Fruit fly (Drosophila melanogaster): ENCODE measurements around the gene for.

for gene

dm6 chr2L:3648173-3648972 lies 8.4 kb downstream of the for start (continued):
- peak; percentile 21 for TF ChIP-seq CG17385 (GFP tag; optimal IDR thresholded peaks at IDR 0.05)
- TF ChIP-seq CG10321 (GFP tag; IDR thresholded peaks at IDR 0.05) = no peak
- peak; percentile 78 for TF ChIP-seq CG34224 (GFP tag; IDR thresholded peaks at IDR 0.05; ENCODE audit: partially characterized antibody)
- TF ChIP-seq HmgZ (tag; optimal IDR thresholded peaks at IDR 0.05) = no peak
- TF ChIP-seq CG12942 (GFP tag; optimal IDR thresholded peaks at IDR 0.05) = no peak
- peak; percentile 38; the same call in 1 of the 2 replicates for TF ChIP-seq bbx (GFP tag; IDR thresholded peaks at IDR 0.05; ENCODE audit: partially characterized antibody)
- no peak for TF ChIP-seq dysf (GFP tag; IDR thresholded peaks at IDR 0.05)
- TF ChIP-seq CG3281 (GFP tag; optimal IDR thresholded peaks at IDR 0.05) = no peak
- no peak for TF ChIP-seq ap (GFP tag; IDR thresholded peaks at IDR 0.05)
- peak; percentile 78 for TF ChIP-seq CG7745 (tag; optimal IDR thresholded peaks at IDR 0.05)
- TF ChIP-seq z (GFP tag; IDR thresholded peaks at IDR 0.05) = no peak
- TF ChIP-seq az2 (GFP tag; optimal IDR thresholded peaks at IDR 0.05) = no peak
- no peak for TF ChIP-seq Stat92E (GFP tag; optimal IDR thresholded peaks at IDR 0.05)
- no peak for TF ChIP-seq scrt (GFP tag; optimal IDR thresholded peaks at IDR 0.05)
- 0 out of 2 replicates have a peak, but pooled peaks have one; percentile 12 for TF ChIP-seq CG14014 (GFP tag; IDR thresholded peaks at IDR 0.05)
- TF ChIP-seq CG11504 (tag; optimal IDR thresholded peaks at IDR 0.05) = no peak
- TF ChIP-seq CG12391 (tag; optimal IDR thresholded peaks at IDR 0.05) = peak; percentile 51
- TF ChIP-seq bsh (GFP tag; optimal IDR thresholded peaks at IDR 0.05) = no peak
- TF ChIP-seq tll (GFP tag; optimal IDR thresholded peaks at IDR 0.05) = no peak
- TF ChIP-seq Myb (GFP tag; optimal IDR thresholded peaks at IDR 0.05) = peak; percentile 73
- peak; percentile 8 for TF ChIP-seq PHDP (tag; optimal IDR thresholded peaks at IDR 0.05)
- no peak for TF ChIP-seq CG8924 (tag; optimal IDR thresholded peaks at IDR 0.05)
- peak; percentile 14 for TF ChIP-seq stwl (tag; optimal IDR thresholded peaks at IDR 0.05)
- TF ChIP-seq eve (GFP tag; optimal IDR thresholded peaks at IDR 0.05) = no peak
- peak; percentile 70 for TF ChIP-seq row (GFP tag; IDR thresholded peaks at IDR 0.05)
- no peak for TF ChIP-seq sr (GFP tag; IDR thresholded peaks at IDR 0.05)
- no peak for TF ChIP-seq hth (optimal IDR thresholded peaks at IDR 0.05)
- TF ChIP-seq CrebB (tag; optimal IDR thresholded peaks at IDR 0.05) = peak; percentile 9
- no peak for TF ChIP-seq CG32772 (GFP tag; IDR thresholded peaks at IDR 0.05)
- no peak for TF ChIP-seq D (optimal IDR thresholded peaks at IDR 0.05)
- no peak for TF ChIP-seq D (GFP tag; optimal IDR thresholded peaks at IDR 0.05)
- no peak for TF ChIP-seq CG15601 (tag; optimal IDR thresholded peaks at IDR 0.05)
- no peak for TF ChIP-seq CG8359 (GFP tag; optimal IDR thresholded peaks at IDR 0.05; ENCODE audit: borderline replicate concordance)
- no peak for TF ChIP-seq CG31441 (GFP tag; IDR thresholded peaks at IDR 0.05)
- 0 out of 2 replicates have a peak, but pooled peaks have one; percentile 29 for TF ChIP-seq E2f2 (GFP tag; IDR thresholded peaks at IDR 0.05)
- no peak; the same call in 1 of the 2 replicates for TF ChIP-seq slbo (GFP tag; IDR thresholded peaks at IDR 0.05)
- no peak for TF ChIP-seq CG12219 (GFP tag; optimal IDR thresholded peaks at IDR 0.05)
- peak; percentile 87 for TF ChIP-seq Dll (GFP tag; IDR thresholded peaks at IDR 0.05; ENCODE audit: partially characterized antibody)
- no peak for TF ChIP-seq Tbp (GFP tag; optimal IDR thresholded peaks at IDR 0.05)
- peak; percentile 73 for TF ChIP-seq unc-4 (GFP tag; IDR thresholded peaks at IDR 0.05; ENCODE audit: partially characterized antibody)
- TF ChIP-seq lab (GFP tag; optimal IDR thresholded peaks at IDR 0.05) = no peak
- no peak for TF ChIP-seq ab (GFP tag; optimal IDR thresholded peaks at IDR 0.05)
